Worm (Caenorhabditis elegans) whole organism, young adult: ENCODE results near the gene F13B6.2.

Experiments
- C06A6.2 ChIP-seq: fragments of 200-800 bp; sonication (Bioruptor generic); conservative IDR thresholded peaks from 2 replicates; pipeline ENCODE4 v1.3.6; 2022; ENCODE audit warnings: missing genetic modification characterization, missing compliant biosample characterization
- D2030.7 ChIP-seq: fragments of 200-800 bp; sonication (Bioruptor generic); IDR thresholded peaks from 2 replicates; pipeline ENCODE4 v1.3.6; 2022; ENCODE audit warnings: missing genetic modification reagents, missing genetic modification characterization, missing compliant biosample characterization
- F22D6.2 ChIP-seq: sonication (generic microtip); optimal IDR thresholded peaks from 2 replicates; lab custom pipeline; 2016; ENCODE audit warnings: mild to moderate bottlenecking, missing genetic modification characterization, missing compliant biosample characterization
- F49E8.2 ChIP-seq: sonication (generic microtip); optimal IDR thresholded peaks from 3 replicates; lab custom pipeline; 2017; ENCODE audit warnings: missing genetic modification characterization, mild to moderate bottlenecking, missing compliant biosample characterization, antibody characterized with exemption, moderate library complexity; ENCODE audit not compliant: insufficient read depth
- F55B11.4 ChIP-seq: sonication (generic microtip); optimal IDR thresholded peaks from 2 replicates; lab custom pipeline; 2016; ENCODE audit warnings: missing compliant biosample characterization, missing genetic modification characterization, borderline replicate concordance; ENCODE audit not compliant: insufficient read depth
- K12H6.12 ChIP-seq: fragments of 200-800 bp; sonication (Bioruptor generic); optimal IDR thresholded peaks from 2 replicates; lab custom pipeline; 2018; ENCODE audit warnings: mild to moderate bottlenecking, missing genetic modification characterization, missing compliant biosample characterization
- T07F8.4 ChIP-seq: sonication (generic microtip); optimal IDR thresholded peaks from 2 replicates; lab custom pipeline; 2016; ENCODE audit warnings: mild to moderate bottlenecking, missing genetic modification characterization, moderate library complexity, missing compliant biosample characterization
- Y53F4B.3 ChIP-seq: fragments of 200-800 bp; sonication (Bioruptor generic); IDR thresholded peaks from 2 replicates; pipeline ENCODE4 v1.3.6; 2022; ENCODE audit warnings: missing genetic modification reagents, missing genetic modification characterization, missing compliant biosample characterization
- Y56A3A.18 ChIP-seq: fragments of 200-800 bp; sonication (Bioruptor generic); IDR thresholded peaks from 2 replicates; pipeline ENCODE4 v1.3.6; 2022; ENCODE audit warnings: missing genetic modification reagents, missing genetic modification characterization, missing compliant biosample characterization
- Y67H2A.10 ChIP-seq: fragments of 200-800 bp; sonication (Bioruptor generic); conservative IDR thresholded peaks from 2 replicates; pipeline ENCODE4 v1.3.6; 2022; ENCODE audit warnings: missing genetic modification reagents, missing genetic modification characterization, missing compliant biosample characterization
- Y79H2A.3 ChIP-seq: fragments of 200-800 bp; sonication (Bioruptor generic); conservative IDR thresholded peaks from 2 replicates; pipeline ENCODE4 v1.3.6; 2022; ENCODE audit warnings: missing genetic modification reagents, missing genetic modification characterization, missing compliant biosample characterization
- atf-7 ChIP-seq: sonication (generic microtip); optimal IDR thresholded peaks from 2 replicates; lab custom pipeline; 2017; ENCODE audit warnings: mild to moderate bottlenecking, missing genetic modification characterization, missing compliant biosample characterization
- attf-5 ChIP-seq: fragments of 200-800 bp; sonication (Bioruptor generic); optimal IDR thresholded peaks from 2 replicates; lab custom pipeline; 2018; ENCODE audit warnings: mild to moderate bottlenecking, missing genetic modification characterization, missing compliant biosample characterization
- attf-6 ChIP-seq: fragments of 200-800 bp; sonication (Bioruptor generic); IDR thresholded peaks from 2 replicates; pipeline ENCODE4 v1.3.6; 2022; ENCODE audit warnings: missing genetic modification reagents, missing genetic modification characterization, missing compliant biosample characterization
- bed-1 ChIP-seq: fragments of 200-800 bp; sonication (Bioruptor generic); IDR thresholded peaks from 2 replicates; pipeline ENCODE4 v1.3.6; 2022; ENCODE audit warnings: missing genetic modification reagents, missing genetic modification characterization, missing compliant biosample characterization
- ceh-40 ChIP-seq: fragments of 200-800 bp; sonication (Bioruptor generic); IDR thresholded peaks from 2 replicates; pipeline ENCODE4 v1.3.6; 2022; ENCODE audit warnings: missing genetic modification characterization, missing compliant biosample characterization
- dpff-1 ChIP-seq: sonication (generic microtip); optimal IDR thresholded peaks from 2 replicates; lab custom pipeline; 2017; ENCODE audit warnings: mild to moderate bottlenecking, missing genetic modification characterization, missing compliant biosample characterization
- dpl-1 ChIP-seq: fragments of 150-350 bp; optimal IDR thresholded peaks from 2 replicates; lab custom pipeline; 2014; ENCODE audit warnings: missing biosample characterization, missing genetic modification reagents, missing genetic modification characterization
- egl-44 ChIP-seq: fragments of 200-800 bp; sonication (Bioruptor generic); IDR thresholded peaks from 2 replicates; pipeline ENCODE4 v1.3.6; 2022; ENCODE audit warnings: missing genetic modification reagents, missing genetic modification characterization, missing compliant biosample characterization
- egrh-3 ChIP-seq: fragments of 200-800 bp; sonication (Bioruptor generic); IDR thresholded peaks from 2 replicates; pipeline ENCODE4 v1.3.6; 2022; ENCODE audit warnings: missing genetic modification reagents, missing genetic modification characterization, missing compliant biosample characterization
- fkh-3 ChIP-seq: sonication (generic microtip); optimal IDR thresholded peaks from 2 replicates; lab custom pipeline; 2016; ENCODE audit warnings: mild to moderate bottlenecking, missing genetic modification characterization, missing compliant biosample characterization
- gei-17 ChIP-seq: fragments of 200-800 bp; sonication (Bioruptor generic); optimal IDR thresholded peaks from 2 replicates; lab custom pipeline; 2018; ENCODE audit warnings: mild to moderate bottlenecking, missing genetic modification characterization, missing compliant biosample characterization
- him-1 ChIP-seq: sonication (generic microtip); optimal IDR thresholded peaks from 2 replicates; lab custom pipeline; 2016; ENCODE audit warnings: missing genotype, missing genetic modification reagents, missing genetic modification characterization, missing compliant biosample characterization
- hlh-12 ChIP-seq: sonication (generic microtip); optimal IDR thresholded peaks from 2 replicates; lab custom pipeline; 2016; ENCODE audit warnings: missing genetic modification characterization, missing compliant biosample characterization
- hlh-26 ChIP-seq: fragments of 200-800 bp; sonication (Bioruptor generic); conservative IDR thresholded peaks from 2 replicates; pipeline ENCODE4 v1.3.6; 2022; ENCODE audit warnings: missing genetic modification reagents, missing genetic modification characterization, missing compliant biosample characterization
- hmg-1.2 ChIP-seq: fragments of 200-800 bp; sonication (Bioruptor generic); IDR thresholded peaks from 2 replicates; pipeline ENCODE4 v1.3.6; 2022; ENCODE audit warnings: missing genetic modification reagents, missing genetic modification characterization, missing compliant biosample characterization
- lin-26 ChIP-seq: fragments of 200-800 bp; sonication (Bioruptor generic); IDR thresholded peaks from 2 replicates; pipeline ENCODE4 v1.3.6; 2022; ENCODE audit warnings: missing genetic modification reagents, missing genetic modification characterization, missing compliant biosample characterization
- lin-35 ChIP-seq, 3 experiments: fragments of 150-350 bp in 2 of 3; sonication (generic microtip) in 1 of 3; optimal IDR thresholded peaks; 2 replicates each; lab custom pipeline; 2014 to 2018; ENCODE audit warnings: missing biosample characterization in 3 of 3, missing genetic modification characterization in 3 of 3, missing genetic modification reagents in 3 of 3
- lin-40 ChIP-seq: sonication (generic microtip); optimal IDR thresholded peaks from 2 replicates; lab custom pipeline; 2016; ENCODE audit warnings: missing genetic modification characterization, mild to moderate bottlenecking, missing compliant biosample characterization, missing genotype, missing genetic modification reagents
- madf-3 ChIP-seq: fragments of 200-800 bp; sonication (Bioruptor generic); IDR thresholded peaks from 2 replicates; pipeline ENCODE4 v1.3.6; 2022; ENCODE audit warnings: missing genetic modification reagents, missing genetic modification characterization, missing compliant biosample characterization
- mcd-1 ChIP-seq: fragments of 200-800 bp; sonication (Bioruptor generic); IDR thresholded peaks from 2 replicates; pipeline ENCODE4 v1.3.6; 2022; ENCODE audit warnings: missing genetic modification reagents, missing genetic modification characterization, missing compliant biosample characterization
- nfyb-1 ChIP-seq: fragments of 200-800 bp; sonication (Bioruptor generic); IDR thresholded peaks from 2 replicates; pipeline ENCODE4 v1.3.6; 2022; ENCODE audit warnings: missing genetic modification reagents, missing genetic modification characterization, missing compliant biosample characterization
- nhr-179 ChIP-seq: sonication (generic microtip); optimal IDR thresholded peaks from 2 replicates; lab custom pipeline; 2016; ENCODE audit warnings: mild to moderate bottlenecking, missing genetic modification characterization, missing compliant biosample characterization
- nhr-90 ChIP-seq: sonication (generic microtip); optimal IDR thresholded peaks from 2 replicates; lab custom pipeline; 2016; ENCODE audit warnings: missing genotype, mild to moderate bottlenecking, missing genetic modification characterization, missing compliant biosample characterization
- pha-4 ChIP-seq: fragments of 150-350 bp; sonication (generic microtip); optimal IDR thresholded peaks from 2 replicates; lab custom pipeline; 2014; ENCODE audit warnings: missing biosample characterization, missing genetic modification reagents, missing genetic modification characterization
- sdz-38 ChIP-seq: sonication (generic microtip); optimal IDR thresholded peaks from 2 replicates; lab custom pipeline; 2016; ENCODE audit warnings: missing genotype, missing genetic modification characterization, missing compliant biosample characterization
- snpc-3.4 ChIP-seq: sonication (generic microtip); optimal IDR thresholded peaks from 2 replicates; lab custom pipeline; 2017; ENCODE audit warnings: missing genetic modification characterization, mild to moderate bottlenecking, missing compliant biosample characterization, antibody characterized with exemption, moderate library complexity, missing genotype, missing genetic modification reagents
- snpc-4 ChIP-seq, 5 experiments: fragments of 150-350 bp in 1 of 5; sonication (generic microtip) in 4 of 5; optimal IDR thresholded peaks; 2 replicates each; lab custom pipeline; 2014 to 2018; ENCODE audit warnings: missing genetic modification characterization in 5 of 5, missing biosample characterization in 3 of 5, antibody characterized with exemption in 2 of 5, mild to moderate bottlenecking in 2 of 5, missing compliant biosample characterization in 2 of 5, missing genotype in 2 of 5, moderate library complexity in 2 of 5, missing genetic modification reagents in 1 of 5
- tlf-1 ChIP-seq: fragments of 200-800 bp; sonication (Bioruptor generic); optimal IDR thresholded peaks from 2 replicates; lab custom pipeline; 2018; ENCODE audit warnings: mild to moderate bottlenecking, missing genetic modification characterization, missing compliant biosample characterization
- xnd-1 ChIP-seq: sonication (generic microtip); optimal IDR thresholded peaks from 2 replicates; lab custom pipeline; 2016; ENCODE audit warnings: missing genotype, missing genetic modification reagents, missing genetic modification characterization, missing compliant biosample characterization
- zfh-2 ChIP-seq: fragments of 200-800 bp; sonication (Bioruptor generic); conservative IDR thresholded peaks from 2 replicates; pipeline ENCODE4 v1.3.6; 2022; ENCODE audit warnings: missing genetic modification reagents, missing genetic modification characterization, missing compliant biosample characterization
- zim-3 ChIP-seq: sonication (generic microtip); optimal IDR thresholded peaks from 2 replicates; lab custom pipeline; 2017; ENCODE audit warnings: mild to moderate bottlenecking, missing genetic modification characterization, moderate library complexity, missing compliant biosample characterization
- ztf-18 ChIP-seq: sonication (generic microtip); optimal IDR thresholded peaks from 2 replicates; lab custom pipeline; 2016; ENCODE audit warnings: missing genotype, mild to moderate bottlenecking, missing genetic modification characterization, missing compliant biosample characterization
- ztf-22 ChIP-seq: fragments of 200-800 bp; sonication (Bioruptor generic); optimal IDR thresholded peaks from 2 replicates; lab custom pipeline; 2018; ENCODE audit warnings: mild to moderate bottlenecking, missing genetic modification characterization, moderate library complexity, missing compliant biosample characterization
- ztf-28 ChIP-seq: fragments of 200-800 bp; sonication (Bioruptor generic); IDR thresholded peaks from 2 replicates; pipeline ENCODE4 v1.3.6; 2022; ENCODE audit warnings: missing genetic modification reagents, missing genetic modification characterization, missing compliant biosample characterization
- ztf-3 ChIP-seq: fragments of 200-800 bp; sonication (Bioruptor generic); optimal IDR thresholded peaks from 2 replicates; lab custom pipeline; 2018; ENCODE audit warnings: mild to moderate bottlenecking, missing genetic modification characterization, missing compliant biosample characterization

Gene F13B6.2

ce11 chrIV:7487554-7488456 is 27.7 kb upstream of the F13B6.2 start, which contains the start of the genes his-60 and his-59 (continued):
- TF ChIP-seq lin-26 (peak; percentile 95), ztf-3 (GFP tag; lab: Kevin White, UChicago) (no peak), D2030.7 (GFP tag; lab: Robert Waterston, UW) (peak; percentile 39; the same call in 1 of the 2 replicates), F22D6.2 (tag; lab: Kevin White, UChicago) (no peak), dpl-1 (no peak), T07F8.4 (tag; lab: Kevin White, UChicago) (peak; percentile 31), F49E8.2 (tag; lab: Kevin White, UChicago) (peak; percentile 91), lin-35 (GFP tag; optimal IDR thresholded peaks at IDR 0.05; lab: Kevin White, UChicago) (no peak), egrh-3 (peak; percentile 51), snpc-3.4 (peak; percentile 51), zim-3 (tag; lab: Kevin White, UChicago) (peak; percentile 59), hlh-12 (no peak), him-1 (no peak), ceh-40 (GFP tag; lab: Robert Waterston, UW) (peak; percentile 75), lin-40 (tag; lab: Kevin White, UChicago) (no peak), tlf-1 (peak; percentile 76), egl-44 (GFP tag; lab: Robert Waterston, UW) (peak; percentile 88), Y53F4B.3 (GFP tag; lab: Robert Waterston, UW) (no peak), F55B11.4 (tag; lab: Kevin White, UChicago) (no peak), atf-7 (no peak), attf-6 (GFP tag; lab: Robert Waterston, UW) (peak; percentile 81), ztf-28 (GFP tag; lab: Robert Waterston, UW) (no peak), gei-17 (no peak), xnd-1 (tag; lab: Kevin White, UChicago) (peak; percentile 20), sdz-38 (tag; lab: Kevin White, UChicago) (no peak), attf-5 (GFP tag; lab: Kevin White, UChicago) (peak; percentile 9), hlh-26 (GFP tag; lab: Robert Waterston, UW) (no peak), zfh-2 (GFP tag; lab: Robert Waterston, UW) (no peak; the same call in 1 of the 2 replicates), C06A6.2 (GFP tag; lab: Robert Waterston, UW) (no peak), dpff-1 (tag; lab: Kevin White, UChicago) (no peak), mcd-1 (GFP tag; lab: Robert Waterston, UW) (peak; percentile 40; the same call in 1 of the 2 replicates), nhr-90 (tag; lab: Kevin White, UChicago) (peak; percentile 51), Y79H2A.3 (GFP tag; lab: Robert Waterston, UW) (peak; percentile 93), hmg-1.2 (peak; percentile 41; the same call in 1 of the 2 replicates), madf-3 (peak; percentile 62; the same call in 1 of the 2 replicates), Y67H2A.10 (no peak), ztf-18 (tag; lab: Kevin White, UChicago) (peak; percentile 35), nhr-179 (tag; lab: Kevin White, UChicago) (no peak), nfyb-1 (GFP tag; lab: Robert Waterston, UW) (no peak), Y56A3A.18 (GFP tag; lab: Robert Waterston, UW) (no peak), bed-1 (no peak), fkh-3 (tag; lab: Kevin White, UChicago) (no peak), snpc-4 (GFP tag; optimal IDR thresholded peaks at IDR 0.05; lab: Kevin White, UChicago) (peak; percentile 35), snpc-4 (tag; optimal IDR thresholded peaks at IDR 0.05; lab: Kevin White, UChicago) (peak; percentile 4 to 64 (median 48)), K12H6.12 (tag; lab: Kevin White, UChicago) (no peak), ztf-22 (no peak), pha-4 (tag; lab: Kevin White, UChicago) (no peak)
